Worm (Caenorhabditis elegans) whole organism, young adult: ENCODE measurements around the gene srj-50.

Experiments
- B0019.2 ChIP-seq: fragments of 200-800 bp; sonication (Bioruptor generic); conservative IDR thresholded peaks from 2 replicates; pipeline ENCODE4 v1.3.6; 2022; ENCODE audit warnings: missing genetic modification reagents, missing genetic modification characterization, missing compliant biosample characterization
- B0035.1 ChIP-seq: sonication (generic microtip); optimal IDR thresholded peaks from 2 replicates; lab custom pipeline; 2016; ENCODE audit warnings: missing genetic modification characterization, mild to moderate bottlenecking, missing compliant biosample characterization, missing genotype, missing genetic modification reagents
- B0261.1 ChIP-seq: sonication (generic microtip); optimal IDR thresholded peaks from 2 replicates; lab custom pipeline; 2016; ENCODE audit warnings: mild to moderate bottlenecking, missing genetic modification characterization, moderate library complexity, missing compliant biosample characterization
- B0336.3 ChIP-seq: fragments of 200-800 bp; sonication (Bioruptor generic); IDR thresholded peaks from 2 replicates; pipeline ENCODE4 v1.3.6; 2022; ENCODE audit warnings: missing genetic modification characterization, missing compliant biosample characterization
- C17E4.6 ChIP-seq: fragments of 200-800 bp; sonication (Bioruptor generic); IDR thresholded peaks from 2 replicates; pipeline ENCODE4 v1.3.6; 2022; ENCODE audit warnings: missing genetic modification reagents, missing genetic modification characterization, missing compliant biosample characterization
- F52B5.7 ChIP-seq: sonication (generic microtip); optimal IDR thresholded peaks from 2 replicates; lab custom pipeline; 2016; ENCODE audit warnings: mild to moderate bottlenecking, missing genetic modification characterization, missing compliant biosample characterization
- F55B11.4 ChIP-seq: sonication (generic microtip); optimal IDR thresholded peaks from 2 replicates; lab custom pipeline; 2016; ENCODE audit warnings: missing compliant biosample characterization, missing genetic modification characterization, borderline replicate concordance; ENCODE audit not compliant: insufficient read depth
- F57A8.1 ChIP-seq: fragments of 200-800 bp; sonication (Bioruptor generic); optimal IDR thresholded peaks from 2 replicates; lab custom pipeline; 2018; ENCODE audit warnings: mild to moderate bottlenecking, missing genetic modification characterization, moderate library complexity, missing compliant biosample characterization
- Y53F4B.3 ChIP-seq: fragments of 200-800 bp; sonication (Bioruptor generic); IDR thresholded peaks from 2 replicates; pipeline ENCODE4 v1.3.6; 2022; ENCODE audit warnings: missing genetic modification reagents, missing genetic modification characterization, missing compliant biosample characterization
- Y67H2A.10 ChIP-seq: fragments of 200-800 bp; sonication (Bioruptor generic); conservative IDR thresholded peaks from 2 replicates; pipeline ENCODE4 v1.3.6; 2022; ENCODE audit warnings: missing genetic modification reagents, missing genetic modification characterization, missing compliant biosample characterization
- Y79H2A.3 ChIP-seq: fragments of 200-800 bp; sonication (Bioruptor generic); conservative IDR thresholded peaks from 2 replicates; pipeline ENCODE4 v1.3.6; 2022; ENCODE audit warnings: missing genetic modification reagents, missing genetic modification characterization, missing compliant biosample characterization
- Y95B8A.8 ChIP-seq: fragments of 200-800 bp; sonication (Bioruptor generic); IDR thresholded peaks from 2 replicates; pipeline ENCODE4 v1.3.6; 2022; ENCODE audit warnings: missing genetic modification reagents, missing genetic modification characterization, missing compliant biosample characterization
- ZK185.1 ChIP-seq: sonication (generic microtip); optimal IDR thresholded peaks from 2 replicates; lab custom pipeline; 2016; ENCODE audit warnings: mild to moderate bottlenecking, missing genetic modification characterization, missing compliant biosample characterization; ENCODE audit not compliant: poor library complexity, severe bottlenecking
- aptf-2 ChIP-seq: fragments of 200-800 bp; sonication (Bioruptor generic); conservative IDR thresholded peaks from 2 replicates; pipeline ENCODE4 v1.3.6; 2022; ENCODE audit warnings: missing genetic modification reagents, missing genetic modification characterization, missing compliant biosample characterization
- attf-3 ChIP-seq: fragments of 200-800 bp; sonication (Bioruptor generic); conservative IDR thresholded peaks from 2 replicates; pipeline ENCODE4 v1.3.6; 2022; ENCODE audit warnings: missing genetic modification reagents, missing genetic modification characterization, missing compliant biosample characterization
- attf-6 ChIP-seq: fragments of 200-800 bp; sonication (Bioruptor generic); IDR thresholded peaks from 2 replicates; pipeline ENCODE4 v1.3.6; 2022; ENCODE audit warnings: missing genetic modification reagents, missing genetic modification characterization, missing compliant biosample characterization
- bed-2 ChIP-seq: fragments of 200-800 bp; sonication (Bioruptor generic); IDR thresholded peaks from 2 replicates; pipeline ENCODE4 v1.3.6; 2022; ENCODE audit warnings: missing genetic modification reagents, missing genetic modification characterization, missing compliant biosample characterization
- ccch-3 ChIP-seq: fragments of 200-800 bp; sonication (Bioruptor generic); optimal IDR thresholded peaks from 2 replicates; lab custom pipeline; 2018; ENCODE audit warnings: mild to moderate bottlenecking, missing genetic modification characterization, missing compliant biosample characterization
- cebp-1 ChIP-seq, 2 experiments: fragments of 200-800 bp in 1 of 2; sonication (Bioruptor generic) in 1 of 2; sonication (generic microtip) in 1 of 2; IDR thresholded peaks in 1 of 2; optimal IDR thresholded peaks in 1 of 2; 2 replicates each; pipeline versions ENCODE4 v1.3.6 to Lab custom; 2017 to 2022; ENCODE audit warnings: missing compliant biosample characterization in 2 of 2, missing genetic modification characterization in 2 of 2, mild to moderate bottlenecking in 1 of 2, missing genetic modification reagents in 1 of 2, moderate library complexity in 1 of 2
- chd-7 ChIP-seq: sonication (generic microtip); optimal IDR thresholded peaks from 2 replicates; lab custom pipeline; 2016; ENCODE audit warnings: mild to moderate bottlenecking, missing genetic modification characterization, moderate library complexity, missing compliant biosample characterization
- dpl-1 ChIP-seq: fragments of 150-350 bp; optimal IDR thresholded peaks from 2 replicates; lab custom pipeline; 2014; ENCODE audit warnings: missing biosample characterization, missing genetic modification reagents, missing genetic modification characterization
- egrh-3 ChIP-seq: fragments of 200-800 bp; sonication (Bioruptor generic); IDR thresholded peaks from 2 replicates; pipeline ENCODE4 v1.3.6; 2022; ENCODE audit warnings: missing genetic modification reagents, missing genetic modification characterization, missing compliant biosample characterization
- ekl-4 ChIP-seq: fragments of 200-800 bp; sonication (Bioruptor generic); IDR thresholded peaks from 2 replicates; pipeline ENCODE4 v1.3.6; 2022; ENCODE audit warnings: missing genetic modification reagents, missing genetic modification characterization, missing compliant biosample characterization
- gei-17 ChIP-seq: fragments of 200-800 bp; sonication (Bioruptor generic); optimal IDR thresholded peaks from 2 replicates; lab custom pipeline; 2018; ENCODE audit warnings: mild to moderate bottlenecking, missing genetic modification characterization, missing compliant biosample characterization
- hlh-26 ChIP-seq: fragments of 200-800 bp; sonication (Bioruptor generic); conservative IDR thresholded peaks from 2 replicates; pipeline ENCODE4 v1.3.6; 2022; ENCODE audit warnings: missing genetic modification reagents, missing genetic modification characterization, missing compliant biosample characterization
- hmg-20 ChIP-seq: fragments of 200-800 bp; sonication (Bioruptor generic); IDR thresholded peaks from 2 replicates; pipeline ENCODE4 v1.3.6; 2022; ENCODE audit warnings: missing genetic modification reagents, missing genetic modification characterization, missing compliant biosample characterization
- lin-40 ChIP-seq: sonication (generic microtip); optimal IDR thresholded peaks from 2 replicates; lab custom pipeline; 2016; ENCODE audit warnings: missing genetic modification characterization, mild to moderate bottlenecking, missing compliant biosample characterization, missing genotype, missing genetic modification reagents
- lin-54 ChIP-seq: fragments of 200-800 bp; sonication (Bioruptor generic); optimal IDR thresholded peaks from 2 replicates; lab custom pipeline; 2018; ENCODE audit warnings: mild to moderate bottlenecking, missing genetic modification characterization, missing compliant biosample characterization
- lsy-27 ChIP-seq: sonication (generic microtip); optimal IDR thresholded peaks from 2 replicates; lab custom pipeline; 2017; ENCODE audit warnings: missing genetic modification characterization, mild to moderate bottlenecking, missing compliant biosample characterization, antibody characterized with exemption, missing genotype, borderline replicate concordance; ENCODE audit not compliant: insufficient read depth
- mcd-1 ChIP-seq: fragments of 200-800 bp; sonication (Bioruptor generic); IDR thresholded peaks from 2 replicates; pipeline ENCODE4 v1.3.6; 2022; ENCODE audit warnings: missing genetic modification reagents, missing genetic modification characterization, missing compliant biosample characterization
- nhr-120 ChIP-seq: fragments of 200-800 bp; sonication (Bioruptor generic); IDR thresholded peaks from 2 replicates; pipeline ENCODE4 v1.3.6; 2022; ENCODE audit warnings: missing genetic modification characterization, missing compliant biosample characterization
- nhr-80 ChIP-seq: sonication (generic microtip); optimal IDR thresholded peaks from 2 replicates; lab custom pipeline; 2016; ENCODE audit warnings: missing genetic modification characterization, missing compliant biosample characterization
- rec-8 ChIP-seq, 2 experiments: sonication (generic microtip); optimal IDR thresholded peaks; 2 replicates each; lab custom pipeline; 2016; ENCODE audit warnings: mild to moderate bottlenecking in 2 of 2, missing genetic modification characterization in 2 of 2, missing genetic modification reagents in 2 of 2, missing genotype in 2 of 2, missing biosample characterization in 1 of 2, missing compliant biosample characterization in 1 of 2, moderate library complexity in 1 of 2
- rpc-1 ChIP-seq, 2 experiments: fragments of 150-350 bp in 1 of 2; sonication (generic microtip) in 1 of 2; optimal IDR thresholded peaks; 2 replicates each; lab custom pipeline; 2014 to 2018; ENCODE audit warnings: missing biosample characterization in 1 of 2, missing genetic modification characterization in 1 of 2, missing genetic modification reagents in 1 of 2, missing genotype in 1 of 2
- snpc-1.1 ChIP-seq: sonication (generic microtip); optimal IDR thresholded peaks from 2 replicates; lab custom pipeline; 2017; ENCODE audit warnings: missing genetic modification characterization, mild to moderate bottlenecking, missing compliant biosample characterization, antibody characterized with exemption, moderate library complexity, missing genotype, missing genetic modification reagents; ENCODE audit not compliant: insufficient read depth
- snpc-4 ChIP-seq, 5 experiments: fragments of 150-350 bp in 1 of 5; sonication (generic microtip) in 4 of 5; optimal IDR thresholded peaks; 2 replicates each; lab custom pipeline; 2014 to 2018; ENCODE audit warnings: missing genetic modification characterization in 5 of 5, missing biosample characterization in 3 of 5, antibody characterized with exemption in 2 of 5, mild to moderate bottlenecking in 2 of 5, missing compliant biosample characterization in 2 of 5, missing genotype in 2 of 5, moderate library complexity in 2 of 5, missing genetic modification reagents in 1 of 5
- zfh-2 ChIP-seq: fragments of 200-800 bp; sonication (Bioruptor generic); conservative IDR thresholded peaks from 2 replicates; pipeline ENCODE4 v1.3.6; 2022; ENCODE audit warnings: missing genetic modification reagents, missing genetic modification characterization, missing compliant biosample characterization
- ztf-25 ChIP-seq: fragments of 200-800 bp; sonication (Bioruptor generic); IDR thresholded peaks from 2 replicates; pipeline ENCODE4 v1.3.6; 2022; ENCODE audit warnings: missing genetic modification reagents, missing genetic modification characterization, missing compliant biosample characterization
- ztf-26 ChIP-seq: sonication (generic microtip); optimal IDR thresholded peaks from 2 replicates; lab custom pipeline; 2017; ENCODE audit warnings: missing genetic modification characterization, missing compliant biosample characterization
- ztf-6 ChIP-seq: fragments of 200-800 bp; sonication (Bioruptor generic); IDR thresholded peaks from 2 replicates; pipeline ENCODE4 v1.3.6; 2022; ENCODE audit warnings: missing genetic modification reagents, missing genetic modification characterization, missing compliant biosample characterization

srj-50 gene

DNA sequence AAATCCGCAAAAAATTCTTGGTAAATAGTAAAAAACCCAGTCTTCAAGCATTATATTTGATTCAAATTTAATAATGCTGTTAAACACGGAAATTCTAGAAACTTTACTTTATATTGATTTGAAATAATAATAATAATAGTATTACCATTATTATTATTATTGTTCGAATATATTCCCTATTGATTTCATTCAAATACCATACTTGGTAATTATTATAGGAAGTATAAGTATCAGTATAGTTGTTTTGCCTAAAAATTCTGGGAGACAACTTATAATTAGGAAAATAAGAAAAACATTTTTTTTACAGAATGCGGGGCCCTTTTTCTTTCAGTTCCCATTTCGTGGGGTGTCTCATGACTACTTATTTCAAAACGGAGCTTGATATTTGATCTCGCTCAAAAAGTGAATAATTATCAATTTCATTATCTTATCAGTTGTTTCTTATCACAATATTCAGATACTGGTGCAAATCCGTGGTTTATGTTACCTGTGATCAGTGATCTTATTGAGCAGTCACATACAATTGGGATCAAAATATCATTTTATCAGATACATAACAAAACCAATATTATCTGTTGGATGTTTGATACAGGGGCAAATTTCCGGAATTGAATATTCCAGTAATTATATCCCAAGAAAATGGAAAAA lies 15.6 kb downstream of the srj-50 start, which contains the start of gene srj-49:
Gene srj-49, minus strand, starts transcription at position 51 of the 648 bp plus-strand sequence.
- TF ChIP-seq zfh-2 (GFP tag; lab: Robert Waterston, UW) (no peak), lsy-27 (tag; lab: Kevin White, UChicago) (no peak), ccch-3 (GFP tag; lab: Kevin White, UChicago) (no peak), Y67H2A.10 (GFP tag; lab: Robert Waterston, UW) (no peak), Y53F4B.3 (GFP tag; lab: Robert Waterston, UW) (no peak), hmg-20 (GFP tag; lab: Robert Waterston, UW) (no peak), hlh-26 (GFP tag; lab: Robert Waterston, UW) (no peak), F57A8.1 (no peak), lin-54 (GFP tag; lab: Kevin White, UChicago) (no peak), Y95B8A.8 (GFP tag; lab: Robert Waterston, UW) (no peak), bed-2 (GFP tag; lab: Robert Waterston, UW) (no peak), F55B11.4 (tag; lab: Kevin White, UChicago) (no peak), chd-7 (tag; lab: Kevin White, UChicago) (no peak), ztf-26 (no peak), rpc-1 (optimal IDR thresholded peaks at IDR 0.05; lab: Kevin White, UChicago) (no peak), rpc-1 (tag; optimal IDR thresholded peaks at IDR 0.05; lab: Kevin White, UChicago) (no peak), ekl-4 (GFP tag; lab: Robert Waterston, UW) (no peak)

DNA sequence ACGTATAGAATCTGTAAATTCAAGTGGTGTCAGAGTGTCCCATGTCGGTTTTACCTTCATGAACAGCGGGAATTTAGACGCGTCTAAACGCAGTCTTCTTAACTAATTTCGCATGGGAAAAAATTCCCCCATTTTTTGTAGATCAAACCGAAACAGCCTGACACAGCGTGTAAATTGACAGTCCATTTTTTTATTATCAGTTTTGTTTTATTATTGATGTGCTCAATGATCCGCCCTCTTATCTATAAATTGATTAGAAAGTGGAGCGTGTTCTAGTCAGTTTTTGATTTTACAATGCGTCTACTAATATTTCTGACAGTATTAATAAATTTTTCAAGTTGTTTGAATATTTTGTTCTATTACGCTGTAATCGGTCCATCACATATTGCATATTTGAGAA lies 16.3 kb downstream of the srj-50 start, which contains the start of gene ugt-53:
Gene ugt-53, plus strand, starts transcription at position 273 of the 400 bp plus-strand sequence.
- TF ChIP-seq zfh-2 (GFP tag; lab: Robert Waterston, UW) (no peak), egrh-3 (GFP tag; lab: Robert Waterston, UW) (no peak), cebp-1 (GFP tag; IDR thresholded peaks at IDR 0.05; lab: Robert Waterston, UW) (no peak), cebp-1 (tag; optimal IDR thresholded peaks at IDR 0.05; lab: Kevin White, UChicago) (no peak), ztf-25 (GFP tag; lab: Robert Waterston, UW) (no peak), nhr-80 (peak; percentile 48), gei-17 (GFP tag; lab: Kevin White, UChicago) (no peak)

DNA sequence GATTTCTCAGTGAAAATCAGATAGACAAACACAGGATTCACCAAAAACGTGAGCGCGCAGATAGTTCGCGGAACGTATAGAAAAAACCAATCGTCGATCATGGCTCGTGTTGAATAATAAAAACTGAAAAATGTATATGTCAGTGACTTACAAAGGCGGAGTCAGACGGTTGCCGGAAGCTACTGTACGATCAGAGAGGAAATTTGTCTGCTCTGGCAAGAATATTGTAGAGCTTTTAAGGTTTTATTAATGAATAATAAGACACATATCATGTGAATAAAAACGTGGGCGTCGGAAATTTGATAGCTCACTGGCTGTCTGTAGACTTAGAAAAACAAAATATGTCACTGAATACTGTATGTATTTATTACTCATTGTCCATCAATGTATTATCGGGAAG lies 22.7 kb downstream of the srj-50 start, which contains the start of gene srj-57:
Gene srj-57, minus strand, starts transcription at position 101 of the 400 bp plus-strand sequence.
- no peak for TF ChIP-seq lin-40
- no peak for TF ChIP-seq aptf-2 (GFP tag; lab: Robert Waterston, UW)
- TF ChIP-seq dpl-1: no peak
- no peak for TF ChIP-seq C17E4.6
- no peak for TF ChIP-seq attf-3 (GFP tag; lab: Robert Waterston, UW)
- no peak for TF ChIP-seq B0019.2 (GFP tag; lab: Robert Waterston, UW)
- no peak for TF ChIP-seq ZK185.1
- TF ChIP-seq cebp-1 (GFP tag; IDR thresholded peaks at IDR 0.05; lab: Robert Waterston, UW): no peak
- TF ChIP-seq cebp-1 (tag; optimal IDR thresholded peaks at IDR 0.05; lab: Kevin White, UChicago): no peak
- TF ChIP-seq Y79H2A.3 (GFP tag; lab: Robert Waterston, UW): no peak
- no peak for TF ChIP-seq gei-17 (GFP tag; lab: Kevin White, UChicago)
- no peak for TF ChIP-seq F52B5.7 (tag; lab: Kevin White, UChicago)

DNA sequence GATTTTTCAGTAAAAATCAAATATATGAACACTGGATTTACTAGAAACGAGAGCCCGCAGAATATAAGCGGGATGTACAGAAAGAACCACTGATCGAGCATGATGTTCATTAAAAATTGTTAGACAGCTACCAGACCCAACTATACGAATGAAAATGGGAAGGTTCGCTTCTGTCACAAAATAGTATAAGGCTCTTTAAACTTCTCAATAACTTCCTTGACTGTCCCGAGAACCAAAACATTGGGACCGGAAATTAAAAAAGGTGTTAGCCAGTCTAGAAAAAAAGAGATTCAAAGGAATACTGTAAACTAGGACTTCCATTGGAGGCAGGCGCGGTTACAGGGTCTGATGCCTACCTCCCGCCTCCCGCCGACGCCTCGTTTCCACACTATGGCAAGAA lies 25.1 kb downstream of the srj-50 start, which contains the start of gene srj-55:
Gene srj-55, minus strand, starts transcription at position 101 of the 400 bp plus-strand sequence.
- TF ChIP-seq attf-6 (GFP tag; lab: Robert Waterston, UW): no peak
- no peak for TF ChIP-seq F57A8.1
- no peak for TF ChIP-seq mcd-1 (GFP tag; lab: Robert Waterston, UW)
- no peak for TF ChIP-seq attf-3 (GFP tag; lab: Robert Waterston, UW)
- no peak for TF ChIP-seq rec-8 (tag; optimal IDR thresholded peaks at IDR 0.05; lab: Kevin White, UChicago)
- no peak for TF ChIP-seq snpc-1.1 (tag; lab: Kevin White, UChicago)
- no peak for TF ChIP-seq snpc-4 (GFP tag; optimal IDR thresholded peaks at IDR 0.05; lab: Kevin White, UChicago)
- no peak for TF ChIP-seq snpc-4 (tag; optimal IDR thresholded peaks at IDR 0.05; lab: Kevin White, UChicago)
- no peak for TF ChIP-seq B0336.3
- no peak for TF ChIP-seq nhr-120 (GFP tag; lab: Robert Waterston, UW)
- TF ChIP-seq B0035.1 (tag; lab: Kevin White, UChicago): no peak
- TF ChIP-seq hlh-26 (GFP tag; lab: Robert Waterston, UW): no peak
- TF ChIP-seq B0261.1 (tag; lab: Kevin White, UChicago): no peak
- TF ChIP-seq ztf-6 (GFP tag; lab: Robert Waterston, UW): no peak
